Worm (Caenorhabditis elegans) whole organism, L2 larva: ENCODE data around the gene F40A3.7.
A peak's percentile ranks its signal among the peaks of the same experiment; 100 is the strongest.

Experiments
- C34F6.9 ChIP-seq: fragments of 150-350 bp; optimal IDR thresholded peaks from 2 replicates; lab custom pipeline; 2014; ENCODE audit warnings: missing biosample characterization, missing genetic modification characterization
- F13H6.1 ChIP-seq: sonication (generic microtip); optimal IDR thresholded peaks from 2 replicates; lab custom pipeline; 2016; ENCODE audit warnings: missing genetic modification characterization, missing compliant biosample characterization
- R02D3.7 ChIP-seq: fragments of 150-350 bp; optimal IDR thresholded peaks from 2 replicates; lab custom pipeline; 2014; ENCODE audit warnings: missing biosample characterization, missing genetic modification characterization
- Y55F3AM.14 ChIP-seq: fragments of 200-800 bp; sonication (Bioruptor generic); optimal IDR thresholded peaks from 2 replicates; lab custom pipeline; 2018; ENCODE audit warnings: mild to moderate bottlenecking, missing genetic modification characterization, missing compliant biosample characterization
- ZK546.5 ChIP-seq: sonication (generic microtip); optimal IDR thresholded peaks from 2 replicates; lab custom pipeline; 2017; ENCODE audit warnings: missing biosample characterization, missing genetic modification characterization
- alr-1 ChIP-seq: fragments of 150-350 bp; optimal IDR thresholded peaks from 2 replicates; lab custom pipeline; 2014; ENCODE audit warnings: missing biosample characterization, missing genetic modification characterization
- aly-2 ChIP-seq: fragments of 150-350 bp; optimal IDR thresholded peaks from 2 replicates; lab custom pipeline; 2014; ENCODE audit warnings: missing biosample characterization, missing genetic modification characterization
- ama-1 ChIP-seq: fragments of 150-350 bp; optimal IDR thresholded peaks from 2 replicates; lab custom pipeline; 2018; ENCODE audit warnings: inconsistent platforms
- blmp-1 ChIP-seq: sonication (generic microtip); optimal IDR thresholded peaks from 2 replicates; lab custom pipeline; 2017; ENCODE audit warnings: missing genetic modification characterization, mild to moderate bottlenecking, missing compliant biosample characterization, antibody characterized with exemption, moderate library complexity; ENCODE audit not compliant: insufficient read depth
- ceh-16 ChIP-seq: fragments of 150-350 bp; optimal IDR thresholded peaks from 2 replicates; lab custom pipeline; 2014; ENCODE audit warnings: missing biosample characterization, missing genetic modification characterization
- ceh-82 ChIP-seq: fragments of 150-350 bp; optimal IDR thresholded peaks from 2 replicates; lab custom pipeline; 2014; ENCODE audit warnings: missing biosample characterization, missing genetic modification characterization
- dmd-4 ChIP-seq: sonication (generic microtip); optimal IDR thresholded peaks from 2 replicates; lab custom pipeline; 2017; ENCODE audit warnings: missing biosample characterization, missing genetic modification characterization
- egl-27 ChIP-seq: sonication (generic microtip); optimal IDR thresholded peaks from 3 replicates; lab custom pipeline; 2017; ENCODE audit warnings: missing biosample characterization, missing genetic modification reagents, missing genetic modification characterization
- elt-1 ChIP-seq: fragments of 150-350 bp; optimal IDR thresholded peaks from 2 replicates; lab custom pipeline; 2014; ENCODE audit warnings: missing biosample characterization, missing genetic modification characterization
- elt-3 ChIP-seq: sonication (generic microtip); optimal IDR thresholded peaks from 2 replicates; lab custom pipeline; 2017; ENCODE audit warnings: missing biosample characterization, missing genetic modification characterization
- fos-1 ChIP-seq: fragments of 150-350 bp; optimal IDR thresholded peaks from 2 replicates; lab custom pipeline; 2014; ENCODE audit warnings: missing biosample characterization, missing genetic modification characterization
- lin-11 ChIP-seq: fragments of 150-350 bp; sonication (generic microtip); optimal IDR thresholded peaks from 2 replicates; lab custom pipeline; 2014; ENCODE audit warnings: missing biosample characterization, missing genetic modification characterization, inconsistent platforms, mixed read lengths
- lin-13 ChIP-seq: fragments of 150-350 bp; optimal IDR thresholded peaks from 2 replicates; lab custom pipeline; 2014; ENCODE audit warnings: missing biosample characterization, missing genetic modification reagents, missing genetic modification characterization
- lsy-2 ChIP-seq, 2 experiments: fragments of 150-350 bp in 1 of 2; sonication (generic microtip) in 1 of 2; optimal IDR thresholded peaks; 2 replicates each; lab custom pipeline; 2014 to 2017; ENCODE audit warnings: missing biosample characterization in 2 of 2, missing genetic modification characterization in 2 of 2
- mab-5 ChIP-seq: fragments of 150-350 bp; optimal IDR thresholded peaks from 2 replicates; lab custom pipeline; 2014; ENCODE audit warnings: missing biosample characterization, missing genetic modification characterization
- mdl-1 ChIP-seq, 2 experiments: fragments of 150-350 bp in 1 of 2; sonication (generic microtip) in 1 of 2; optimal IDR thresholded peaks; 2 replicates each; lab custom pipeline; 2017; ENCODE audit warnings: missing biosample characterization in 2 of 2, missing genetic modification characterization in 2 of 2
- nhr-10 ChIP-seq: sonication (generic microtip); optimal IDR thresholded peaks from 2 replicates; lab custom pipeline; 2017; ENCODE audit warnings: missing biosample characterization, missing genetic modification characterization
- nhr-129 ChIP-seq: fragments of 150-350 bp; optimal IDR thresholded peaks from 2 replicates; lab custom pipeline; 2014; ENCODE audit warnings: missing biosample characterization, missing genetic modification characterization
- nhr-237 ChIP-seq: fragments of 150-350 bp; optimal IDR thresholded peaks from 2 replicates; lab custom pipeline; 2014; ENCODE audit warnings: missing biosample characterization, missing genetic modification characterization
- nhr-25 ChIP-seq: fragments of 150-350 bp; sonication (generic microtip); optimal IDR thresholded peaks from 3 replicates; lab custom pipeline; 2014; ENCODE audit warnings: missing biosample characterization, missing genetic modification characterization
- nhr-6 ChIP-seq: fragments of 150-350 bp; optimal IDR thresholded peaks from 2 replicates; lab custom pipeline; 2014; ENCODE audit warnings: missing biosample characterization, missing genetic modification characterization
- peb-1 ChIP-seq: fragments of 150-350 bp; optimal IDR thresholded peaks from 2 replicates; lab custom pipeline; 2014; ENCODE audit warnings: missing biosample characterization, missing genetic modification characterization
- sem-4 ChIP-seq: fragments of 150-350 bp; optimal IDR thresholded peaks from 2 replicates; lab custom pipeline; 2014; ENCODE audit warnings: missing biosample characterization, missing genetic modification reagents, missing genetic modification characterization
- sma-3 ChIP-seq: sonication (generic microtip); optimal IDR thresholded peaks from 2 replicates; lab custom pipeline; 2016; ENCODE audit warnings: missing genetic modification reagents, missing genetic modification characterization, missing compliant biosample characterization
- sma-9 ChIP-seq, 2 experiments: fragments of 150-350 bp in 1 of 2; sonication (generic microtip) in 1 of 2; optimal IDR thresholded peaks; 2 replicates each; lab custom pipeline; 2014 to 2016; ENCODE audit warnings: missing genetic modification characterization in 2 of 2, mild to moderate bottlenecking in 1 of 2, missing biosample characterization in 1 of 2, missing compliant biosample characterization in 1 of 2, missing genetic modification reagents in 1 of 2, moderate library complexity in 1 of 2
- snpc-4 ChIP-seq: fragments of 150-350 bp; optimal IDR thresholded peaks from 2 replicates; lab custom pipeline; 2014; ENCODE audit warnings: missing biosample characterization, missing genetic modification characterization
- unc-55 ChIP-seq: fragments of 150-350 bp; sonication (generic microtip); optimal IDR thresholded peaks from 3 replicates; lab custom pipeline; 2014; ENCODE audit warnings: missing biosample characterization, missing genetic modification reagents, missing genetic modification characterization
- unc-62 ChIP-seq: fragments of 150-350 bp; optimal IDR thresholded peaks from 2 replicates; lab custom pipeline; 2014; ENCODE audit warnings: missing biosample characterization, missing genetic modification reagents, missing genetic modification characterization
- zag-1 ChIP-seq: fragments of 150-350 bp; optimal IDR thresholded peaks from 2 replicates; lab custom pipeline; 2014; ENCODE audit warnings: missing biosample characterization, missing genetic modification characterization
- ztf-1 ChIP-seq: fragments of 200-800 bp; sonication (Bioruptor generic); conservative IDR thresholded peaks from 2 replicates; pipeline ENCODE4 v1.3.6; 2022; ENCODE audit warnings: missing genetic modification characterization, missing compliant biosample characterization
- ztf-4 ChIP-seq: fragments of 150-350 bp; optimal IDR thresholded peaks from 2 replicates; lab custom pipeline; 2014; ENCODE audit warnings: missing biosample characterization, missing genetic modification characterization

The F40A3.7 gene

ce11 chrV:7901222-7901621 lies 1.6 kb upstream of the F40A3.7 start:
- TF ChIP-seq lin-13, result no peak
- TF ChIP-seq dmd-4 (tag; lab: Kevin White, UChicago), result no peak
- no peak for TF ChIP-seq ztf-4 (tag; lab: Kevin White, UChicago)
- no peak for TF ChIP-seq C34F6.9
- TF ChIP-seq blmp-1 (tag; lab: Kevin White, UChicago), result no peak
- no peak for TF ChIP-seq nhr-6 (tag; lab: Kevin White, UChicago)
- TF ChIP-seq zag-1 (tag; lab: Kevin White, UChicago), result no peak
- no peak for TF ChIP-seq sma-3 (GFP tag; lab: Kevin White, UChicago)
- no peak for TF ChIP-seq egl-27 (tag; lab: Kevin White, UChicago)
- no peak for TF ChIP-seq nhr-25
- no peak for TF ChIP-seq lsy-2 (tag; optimal IDR thresholded peaks at IDR 0.05; lab: Kevin White, UChicago)
- no peak for TF ChIP-seq lin-11 (tag; lab: Kevin White, UChicago)
- TF ChIP-seq ama-1 (lab: Kevin White, UChicago), result no peak
- TF ChIP-seq elt-3 (tag; lab: Kevin White, UChicago), result no peak
- TF ChIP-seq sem-4 (tag; lab: Kevin White, UChicago), result no peak
- no peak for TF ChIP-seq ztf-1

- TF ChIP-seq sma-9 (GFP tag; optimal IDR thresholded peaks at IDR 0.05; lab: Kevin White, UChicago), result peak; percentile 49
- TF ChIP-seq sma-9 (tag; optimal IDR thresholded peaks at IDR 0.05; lab: Kevin White, UChicago), result no peak
- TF ChIP-seq nhr-129 (tag; lab: Kevin White, UChicago), result peak; percentile 92
- TF ChIP-seq sem-4 (tag; lab: Kevin White, UChicago), result peak; percentile 3
- TF ChIP-seq peb-1 (tag; lab: Kevin White, UChicago), result no peak
- no peak for TF ChIP-seq R02D3.7 (tag; lab: Kevin White, UChicago)
- TF ChIP-seq C34F6.9, result peak; percentile 71
- peak; percentile 34 for TF ChIP-seq F13H6.1 (tag; lab: Kevin White, UChicago)
- no peak for TF ChIP-seq unc-55 (GFP tag; lab: Kevin White, UChicago)
- TF ChIP-seq egl-27 (tag; lab: Kevin White, UChicago), result no peak
- TF ChIP-seq lsy-2 (tag; optimal IDR thresholded peaks at IDR 0.05; lab: Kevin White, UChicago), result peak in 1 of 2 experiments; percentile 44
These were observed 5.8 kb downstream of the F40A3.7 start, which contains the start of gene F40A3.6 for ce11 chrV:7893812-7894381. TSS of gene F40A3.6 (minus strand) at chrV:7893862.

ce11 chrV:7891230-7891629 lies 8.4 kb downstream of the F40A3.7 start, which contains the start of gene F40A3.1:
TSS of gene F40A3.1 (plus strand) at chrV:7891530.
- no peak for TF ChIP-seq Y55F3AM.14 (GFP tag; lab: Kevin White, UChicago)
- TF ChIP-seq F13H6.1 (tag; lab: Kevin White, UChicago), result no peak
- no peak for TF ChIP-seq nhr-10 (tag; lab: Kevin White, UChicago)
- TF ChIP-seq mdl-1 (tag; optimal IDR thresholded peaks at IDR 0.05; lab: Kevin White, UChicago), result no peak
- TF ChIP-seq lsy-2 (tag; optimal IDR thresholded peaks at IDR 0.05; lab: Kevin White, UChicago), result no peak
- TF ChIP-seq ama-1 (lab: Kevin White, UChicago), result no peak

ce11 chrV:7888036-7888435 lies 11.6 kb downstream of the F40A3.7 start:
- TF ChIP-seq fos-1 (tag; lab: Kevin White, UChicago), result peak; percentile 50
- no peak for TF ChIP-seq aly-2 (tag; lab: Kevin White, UChicago)

ce11 chrV:7884441-7884840 lies 15.2 kb downstream of the F40A3.7 start:
- TF ChIP-seq ZK546.5 (tag; lab: Kevin White, UChicago) (no peak), nhr-129 (tag; lab: Kevin White, UChicago) (peak; percentile 19), snpc-4 (no peak), C34F6.9 (peak; percentile 21), alr-1 (tag; lab: Kevin White, UChicago) (no peak), elt-1 (no peak), mab-5 (tag; lab: Kevin White, UChicago) (no peak), ztf-4 (tag; lab: Kevin White, UChicago) (no peak), unc-62 (GFP tag; lab: Kevin White, UChicago) (no peak), peb-1 (tag; lab: Kevin White, UChicago) (no peak), sma-9 (GFP tag; optimal IDR thresholded peaks at IDR 0.05; lab: Kevin White, UChicago) (no peak), sma-9 (tag; optimal IDR thresholded peaks at IDR 0.05; lab: Kevin White, UChicago) (no peak), nhr-25 (no peak), mdl-1 (tag; optimal IDR thresholded peaks at IDR 0.05; lab: Kevin White, UChicago) (no peak), lsy-2 (tag; optimal IDR thresholded peaks at IDR 0.05; lab: Kevin White, UChicago) (no peak), ceh-82 (no peak), nhr-237 (tag; lab: Kevin White, UChicago) (no peak), dmd-4 (tag; lab: Kevin White, UChicago) (no peak), elt-3 (tag; lab: Kevin White, UChicago) (no peak), lin-13 (no peak), zag-1 (tag; lab: Kevin White, UChicago) (no peak), nhr-10 (tag; lab: Kevin White, UChicago) (no peak), sem-4 (tag; lab: Kevin White, UChicago) (peak; percentile 3), blmp-1 (tag; lab: Kevin White, UChicago) (no peak), ceh-16 (tag; lab: Kevin White, UChicago) (no peak), lin-11 (tag; lab: Kevin White, UChicago) (no peak)
